Worm (Caenorhabditis elegans) whole organism, L3 larva: ENCODE measurements around the gene srh-72.

Experiments used
- ZK546.5 ChIP-seq: sonication (generic microtip); optimal IDR thresholded peaks from 2 replicates; lab custom pipeline; 2017; ENCODE audit warnings: missing biosample characterization, missing genetic modification characterization
- aly-2 ChIP-seq: fragments of 150-350 bp; optimal IDR thresholded peaks from 2 replicates; lab custom pipeline; 2014; ENCODE audit warnings: missing biosample characterization, missing genetic modification characterization
- ama-1 ChIP-seq: fragments of 150-350 bp; optimal IDR thresholded peaks from 2 replicates; lab custom pipeline; 2018
- ceh-16 ChIP-seq: sonication (generic microtip); optimal IDR thresholded peaks from 2 replicates; lab custom pipeline; 2017; ENCODE audit warnings: missing biosample characterization, missing genetic modification characterization
- ceh-82 ChIP-seq: fragments of 150-350 bp; optimal IDR thresholded peaks from 2 replicates; lab custom pipeline; 2014; ENCODE audit warnings: missing biosample characterization, missing genetic modification characterization
- ceh-9 ChIP-seq: sonication (generic microtip); optimal IDR thresholded peaks from 2 replicates; lab custom pipeline; 2018; ENCODE audit warnings: missing biosample characterization, missing genetic modification characterization
- egl-27 ChIP-seq: sonication (generic microtip); optimal IDR thresholded peaks from 4 replicates; lab custom pipeline; 2017; ENCODE audit warnings: missing biosample characterization, missing genetic modification reagents, missing genetic modification characterization
- elt-2 ChIP-seq: sonication (generic microtip); optimal IDR thresholded peaks from 2 replicates; lab custom pipeline; 2016; ENCODE audit warnings: missing genetic modification reagents, mild to moderate bottlenecking, missing genetic modification characterization, missing compliant biosample characterization
- elt-3 ChIP-seq, 3 experiments: fragments of 150-350 bp in 1 of 3; sonication (generic microtip) in 2 of 3; optimal IDR thresholded peaks; 2 replicates in 2 of 3; 4 replicates in 1 of 3; lab custom pipeline; 2014 to 2017; ENCODE audit warnings: missing biosample characterization in 3 of 3, missing genetic modification characterization in 3 of 3
- eor-1 ChIP-seq, 2 experiments: fragments of 150-350 bp; optimal IDR thresholded peaks; 2 replicates each; lab custom pipeline; 2014 to 2018; ENCODE audit warnings: missing biosample characterization in 2 of 2, missing genetic modification characterization in 2 of 2
- fkh-10 ChIP-seq: sonication (generic microtip); optimal IDR thresholded peaks from 2 replicates; lab custom pipeline; 2017; ENCODE audit warnings: missing biosample characterization, missing genetic modification reagents, missing genetic modification characterization
- fkh-2 ChIP-seq: fragments of 150-350 bp; optimal IDR thresholded peaks from 2 replicates; lab custom pipeline; 2014; ENCODE audit warnings: missing biosample characterization, missing genetic modification reagents, missing genetic modification characterization
- fos-1 ChIP-seq: fragments of 150-350 bp; optimal IDR thresholded peaks from 2 replicates; lab custom pipeline; 2014; ENCODE audit warnings: missing biosample characterization, missing genetic modification characterization
- hmg-11 ChIP-seq: sonication (generic microtip); optimal IDR thresholded peaks from 2 replicates; lab custom pipeline; 2016; ENCODE audit warnings: missing genetic modification characterization, missing compliant biosample characterization
- jun-1 ChIP-seq: fragments of 150-350 bp; optimal IDR thresholded peaks from 2 replicates; lab custom pipeline; 2014; ENCODE audit warnings: missing biosample characterization, missing genetic modification reagents, missing genetic modification characterization
- mml-1 ChIP-seq: fragments of 150-350 bp; sonication (generic microtip); optimal IDR thresholded peaks from 3 replicates; lab custom pipeline; 2014; ENCODE audit warnings: missing biosample characterization, missing genetic modification characterization
- nfya-1 ChIP-seq: sonication (generic microtip); optimal IDR thresholded peaks from 2 replicates; lab custom pipeline; 2017; ENCODE audit warnings: missing genetic modification characterization, mild to moderate bottlenecking, missing compliant biosample characterization, antibody characterized with exemption, moderate library complexity; ENCODE audit not compliant: insufficient read depth
- nhr-11 ChIP-seq: fragments of 150-350 bp; optimal IDR thresholded peaks from 2 replicates; lab custom pipeline; 2014; ENCODE audit warnings: missing biosample characterization, missing genetic modification characterization
- nhr-237 ChIP-seq: fragments of 150-350 bp; optimal IDR thresholded peaks from 2 replicates; lab custom pipeline; 2014; ENCODE audit warnings: missing biosample characterization, missing genetic modification characterization
- nhr-28 ChIP-seq: fragments of 150-350 bp; optimal IDR thresholded peaks from 2 replicates; lab custom pipeline; 2014; ENCODE audit warnings: missing biosample characterization, missing genetic modification characterization
- nhr-67 ChIP-seq: fragments of 150-350 bp; optimal IDR thresholded peaks from 2 replicates; lab custom pipeline; 2014; ENCODE audit warnings: missing biosample characterization, missing genetic modification characterization
- nhr-76 ChIP-seq: fragments of 150-350 bp; sonication (generic microtip); optimal IDR thresholded peaks from 5 replicates; lab custom pipeline; 2014; ENCODE audit warnings: missing biosample characterization, missing genetic modification characterization
- nhr-77 ChIP-seq: fragments of 150-350 bp; optimal IDR thresholded peaks from 2 replicates; lab custom pipeline; 2014; ENCODE audit warnings: missing biosample characterization, missing genetic modification characterization
- pha-4 ChIP-seq: fragments of 150-350 bp; optimal IDR thresholded peaks from 2 replicates; lab custom pipeline; 2014; ENCODE audit warnings: missing biosample characterization, missing genetic modification reagents, missing genetic modification characterization
- pqm-1 ChIP-seq: fragments of 150-350 bp; optimal IDR thresholded peaks from 2 replicates; lab custom pipeline; 2017; ENCODE audit warnings: missing biosample characterization, missing genetic modification characterization, inconsistent platforms
- skn-1 ChIP-seq: fragments of 150-350 bp; optimal IDR thresholded peaks from 2 replicates; lab custom pipeline; 2014; ENCODE audit warnings: missing biosample characterization, missing genetic modification characterization
- snpc-4 ChIP-seq: fragments of 150-350 bp; optimal IDR thresholded peaks from 2 replicates; lab custom pipeline; 2014; ENCODE audit warnings: missing biosample characterization, missing genetic modification characterization
- tbx-2 ChIP-seq: sonication (generic microtip); optimal IDR thresholded peaks from 2 replicates; lab custom pipeline; 2016; ENCODE audit warnings: mild to moderate bottlenecking, missing genetic modification characterization, missing compliant biosample characterization
- zag-1 ChIP-seq: fragments of 150-350 bp; optimal IDR thresholded peaks from 2 replicates; lab custom pipeline; 2014; ENCODE audit warnings: missing biosample characterization, missing genetic modification characterization
- ztf-11 ChIP-seq: fragments of 150-350 bp; optimal IDR thresholded peaks from 2 replicates; lab custom pipeline; 2014; ENCODE audit warnings: missing biosample characterization, missing genetic modification characterization
- ztf-4 ChIP-seq: fragments of 150-350 bp; optimal IDR thresholded peaks from 2 replicates; lab custom pipeline; 2014; ENCODE audit warnings: missing biosample characterization, missing genetic modification characterization

The srh-72 gene

ce11 chrII:1616382-1616781, 24.0 kb downstream of the srh-72 start, which contains the start of gene fbxa-165:
Gene fbxa-165 (minus strand): TSS chrII:1616482.
- TF ChIP-seq fkh-10 (GFP tag; lab: Kevin White, UChicago), result no peak
- TF ChIP-seq ceh-82 (tag; lab: Kevin White, UChicago), result no peak
- TF ChIP-seq nhr-77 (tag; lab: Kevin White, UChicago), result no peak
- TF ChIP-seq fos-1 (tag; lab: Kevin White, UChicago), result no peak
- no peak for TF ChIP-seq ZK546.5 (tag; lab: Kevin White, UChicago)
- TF ChIP-seq nhr-67, result no peak
- no peak for TF ChIP-seq eor-1 (tag; optimal IDR thresholded peaks at IDR 0.05; lab: Kevin White, UChicago)
- TF ChIP-seq pha-4 (tag; lab: Kevin White, UChicago), result no peak
- no peak for TF ChIP-seq aly-2
- no peak for TF ChIP-seq nhr-11 (tag; lab: Kevin White, UChicago)
- TF ChIP-seq elt-2 (tag; lab: Kevin White, UChicago), result no peak
- TF ChIP-seq ama-1 (lab: Kevin White, UChicago), result no peak
- no peak for TF ChIP-seq nfya-1 (tag; lab: Kevin White, UChicago)
- no peak for TF ChIP-seq nhr-237
- no peak for TF ChIP-seq ceh-16 (tag; lab: Kevin White, UChicago)
- TF ChIP-seq fkh-2 (tag; lab: Kevin White, UChicago), result no peak
- no peak for TF ChIP-seq ztf-4 (tag; lab: Kevin White, UChicago)
- no peak for TF ChIP-seq zag-1 (tag; lab: Kevin White, UChicago)
- no peak for TF ChIP-seq mml-1 (tag; lab: Kevin White, UChicago)

ce11 chrII:1613972-1614371, 26.4 kb downstream of the srh-72 start, which contains the start of gene fbxa-164:
Gene fbxa-164 (minus strand): TSS chrII:1614072.
- TF ChIP-seq elt-2 (tag; lab: Kevin White, UChicago) (peak; percentile 32), nhr-28 (tag; lab: Kevin White, UChicago) (no peak), pha-4 (tag; lab: Kevin White, UChicago) (peak; percentile 11)

ce11 chrII:1610630-1611029, 29.8 kb downstream of the srh-72 start, which contains the start of gene fbxa-163:
Gene fbxa-163 (minus strand): TSS chrII:1610730.
- TF ChIP-seq aly-2 (no peak), elt-2 (tag; lab: Kevin White, UChicago) (peak; percentile 5)

- TF ChIP-seq ama-1 (lab: Kevin White, UChicago) (no peak), ztf-4 (tag; lab: Kevin White, UChicago) (no peak), jun-1 (tag; lab: Kevin White, UChicago) (peak; percentile 6), pha-4 (tag; lab: Kevin White, UChicago) (peak; percentile 34), elt-2 (tag; lab: Kevin White, UChicago) (peak; percentile 88), eor-1 (tag; optimal IDR thresholded peaks at IDR 0.05; lab: Kevin White, UChicago) (no peak), pqm-1 (tag; lab: Kevin White, UChicago) (peak; percentile 14), nhr-67 (no peak)
- TF ChIP-seq, all 47 proteins: peak for 4
Observed at ce11 chrII:1608915-1609314, 31.5 kb downstream of the srh-72 start.

- no peak for TF ChIP-seq ztf-11 (tag; lab: Kevin White, UChicago)
- peak; percentile 19 for TF ChIP-seq pqm-1 (tag; lab: Kevin White, UChicago)
- no peak for TF ChIP-seq elt-3 (tag; optimal IDR thresholded peaks at IDR 0.05; lab: Kevin White, UChicago)
- TF ChIP-seq elt-2 (tag; lab: Kevin White, UChicago), result peak; percentile 82
- TF ChIP-seq pha-4 (tag; lab: Kevin White, UChicago), result peak; percentile 67
Observed at ce11 chrII:1607575-1607974, 32.8 kb downstream of the srh-72 start.

- no peak for TF ChIP-seq nhr-11 (tag; lab: Kevin White, UChicago)
- no peak for TF ChIP-seq zag-1 (tag; lab: Kevin White, UChicago)
- no peak for TF ChIP-seq tbx-2 (tag; lab: Kevin White, UChicago)
- TF ChIP-seq egl-27 (tag; lab: Kevin White, UChicago), result no peak
- no peak for TF ChIP-seq ceh-9 (tag; lab: Kevin White, UChicago)
Observed at ce11 chrII:1606079-1606478, 34.3 kb downstream of the srh-72 start, which contains the start of gene bath-33. Gene bath-33 (minus strand): TSS chrII:1606179.

- TF ChIP-seq pha-4 (tag; lab: Kevin White, UChicago), result no peak
- no peak for TF ChIP-seq ama-1 (lab: Kevin White, UChicago)
- TF ChIP-seq hmg-11 (tag; lab: Kevin White, UChicago), result no peak
- TF ChIP-seq skn-1 (tag; lab: Kevin White, UChicago), result no peak
- no peak for TF ChIP-seq nhr-76 (tag; lab: Kevin White, UChicago)
- no peak for TF ChIP-seq ztf-4 (tag; lab: Kevin White, UChicago)
- no peak for TF ChIP-seq nhr-77 (tag; lab: Kevin White, UChicago)
- no peak for TF ChIP-seq snpc-4 (tag; lab: Kevin White, UChicago)
- no peak for TF ChIP-seq ceh-9 (tag; lab: Kevin White, UChicago)
- no peak for TF ChIP-seq elt-2 (tag; lab: Kevin White, UChicago)
- no peak for TF ChIP-seq fos-1 (tag; lab: Kevin White, UChicago)
- no peak for TF ChIP-seq ZK546.5 (tag; lab: Kevin White, UChicago)
- no peak for TF ChIP-seq eor-1 (tag; optimal IDR thresholded peaks at IDR 0.05; lab: Kevin White, UChicago)
- TF ChIP-seq nfya-1 (tag; lab: Kevin White, UChicago), result no peak
- no peak for TF ChIP-seq egl-27 (tag; lab: Kevin White, UChicago)
Observed at ce11 chrII:1605010-1605409, 35.4 kb downstream of the srh-72 start.
